Fruit fly (Drosophila melanogaster): Measurements from ENCODE around the gene CG15865.

- TF ChIP-seq Gug (GFP tag; IDR thresholded peaks at IDR 0.05) (no peak), CG8119 (GFP tag; IDR thresholded peaks at IDR 0.05) (no peak), dsx (GFP tag; optimal IDR thresholded peaks at IDR 0.05; ENCODE audit: poor library complexity, severe bottlenecking) (no peak), fkh (GFP tag; optimal IDR thresholded peaks at IDR 0.05) (no peak), CG16779 (tag; optimal IDR thresholded peaks at IDR 0.05) (no peak), Hr39 (GFP tag; optimal IDR thresholded peaks at IDR 0.05) (no peak), CG3919 (GFP tag; optimal IDR thresholded peaks at IDR 0.05) (no peak), CG3032 (tag; optimal IDR thresholded peaks at IDR 0.05) (no peak), Hr4 (GFP tag; optimal IDR thresholded peaks at IDR 0.05) (no peak)
Measured at dm6 chrX:16678845-16679347, 14.6 kb upstream of the CG15865 start, which contains the start of the genes CG13010 and sing.
